Worm (Caenorhabditis elegans): Measurements from ENCODE around the gene Y49A3A.4.

The Y49A3A.4 gene

ce11 chrV:14358577-14358976 is at the start of gene Y49A3A.4:
Gene Y49A3A.4, minus strand, starts transcription at chrV:14358890.
- no peak for TF ChIP-seq hnd-1 (tag; optimal IDR thresholded peaks at IDR 0.05)
- no peak for TF ChIP-seq ceh-13 (GFP tag; optimal IDR thresholded peaks at IDR 0.05)
- no peak for TF ChIP-seq tra-4 (tag; optimal IDR thresholded peaks at IDR 0.05)
- no peak for TF ChIP-seq hmbx-1 (tag; optimal IDR thresholded peaks at IDR 0.05)
- TF ChIP-seq ama-1 (optimal IDR thresholded peaks at IDR 0.05): no peak
- TF ChIP-seq hmg-4 (GFP tag; optimal IDR thresholded peaks at IDR 0.05): no peak
- TF ChIP-seq tbx-37 (GFP tag; conservative IDR thresholded peaks at IDR 0.05): no peak
- no peak for TF ChIP-seq aly-1 (tag; optimal IDR thresholded peaks at IDR 0.05)
- no peak for TF ChIP-seq tbx-11 (GFP tag; IDR thresholded peaks at IDR 0.05)
- TF ChIP-seq ceh-36 (tag; optimal IDR thresholded peaks at IDR 0.05): no peak
- no peak for TF ChIP-seq pes-1 (GFP tag; IDR thresholded peaks at IDR 0.05)
- no peak for TF ChIP-seq flt-1 (GFP tag; IDR thresholded peaks at IDR 0.05)
- TF ChIP-seq sea-1 (GFP tag; conservative IDR thresholded peaks at IDR 0.05): no peak
- TF ChIP-seq scrt-1 (GFP tag; IDR thresholded peaks at IDR 0.05): no peak
- no peak for TF ChIP-seq F13C5.2 (tag; optimal IDR thresholded peaks at IDR 0.05)
- no peak for TF ChIP-seq ets-7 (tag; optimal IDR thresholded peaks at IDR 0.05)
- TF ChIP-seq B0310.2 (tag; optimal IDR thresholded peaks at IDR 0.05): no peak

- TF ChIP-seq aly-1 (tag; optimal IDR thresholded peaks at IDR 0.05) (no peak), hnd-1 (tag; optimal IDR thresholded peaks at IDR 0.05) (no peak), pes-1 (GFP tag; IDR thresholded peaks at IDR 0.05) (no peak), ets-7 (tag; optimal IDR thresholded peaks at IDR 0.05) (no peak), tbx-37 (GFP tag; conservative IDR thresholded peaks at IDR 0.05) (no peak), ceh-36 (tag; optimal IDR thresholded peaks at IDR 0.05) (no peak), scrt-1 (GFP tag; IDR thresholded peaks at IDR 0.05) (no peak), tbx-11 (GFP tag; IDR thresholded peaks at IDR 0.05) (no peak), sea-1 (GFP tag; conservative IDR thresholded peaks at IDR 0.05) (no peak), ceh-13 (GFP tag; optimal IDR thresholded peaks at IDR 0.05) (no peak), hmbx-1 (tag; optimal IDR thresholded peaks at IDR 0.05) (no peak)
Measured at ce11 chrV:14405647-14406046, 47.0 kb upstream of the Y49A3A.4 start.

- TF ChIP-seq hnd-1 (tag; optimal IDR thresholded peaks at IDR 0.05): no peak
- TF ChIP-seq pes-1 (GFP tag; IDR thresholded peaks at IDR 0.05): no peak
- no peak for TF ChIP-seq hmg-4 (GFP tag; optimal IDR thresholded peaks at IDR 0.05)
- no peak for TF ChIP-seq scrt-1 (GFP tag; IDR thresholded peaks at IDR 0.05)
- no peak for TF ChIP-seq tra-4 (tag; optimal IDR thresholded peaks at IDR 0.05)
- no peak for TF ChIP-seq B0310.2 (tag; optimal IDR thresholded peaks at IDR 0.05)
- no peak for TF ChIP-seq aly-1 (tag; optimal IDR thresholded peaks at IDR 0.05)
Measured at ce11 chrV:14396123-14396669, 37.5 kb upstream of the Y49A3A.4 start.

- TF ChIP-seq tra-4 (tag; optimal IDR thresholded peaks at IDR 0.05): no peak
- no peak for TF ChIP-seq ceh-13 (GFP tag; optimal IDR thresholded peaks at IDR 0.05)
- no peak for TF ChIP-seq tbx-11 (GFP tag; IDR thresholded peaks at IDR 0.05)
- no peak for TF ChIP-seq hnd-1 (tag; optimal IDR thresholded peaks at IDR 0.05)
- TF ChIP-seq B0310.2 (tag; optimal IDR thresholded peaks at IDR 0.05): no peak
- no peak for TF ChIP-seq ama-1 (optimal IDR thresholded peaks at IDR 0.05)
- no peak for TF ChIP-seq ets-7 (tag; optimal IDR thresholded peaks at IDR 0.05)
- no peak for TF ChIP-seq pes-1 (GFP tag; IDR thresholded peaks at IDR 0.05)
- no peak for TF ChIP-seq flt-1 (GFP tag; IDR thresholded peaks at IDR 0.05)
- TF ChIP-seq hmg-4 (GFP tag; optimal IDR thresholded peaks at IDR 0.05): no peak
- no peak for TF ChIP-seq hmbx-1 (tag; optimal IDR thresholded peaks at IDR 0.05)
- TF ChIP-seq sea-1 (GFP tag; conservative IDR thresholded peaks at IDR 0.05): no peak
- TF ChIP-seq aly-1 (tag; optimal IDR thresholded peaks at IDR 0.05): no peak
- no peak for TF ChIP-seq scrt-1 (GFP tag; IDR thresholded peaks at IDR 0.05)
- no peak for TF ChIP-seq ceh-36 (tag; optimal IDR thresholded peaks at IDR 0.05)
- no peak for TF ChIP-seq tbx-37 (GFP tag; conservative IDR thresholded peaks at IDR 0.05)
- TF ChIP-seq F13C5.2 (tag; optimal IDR thresholded peaks at IDR 0.05): no peak
Measured at ce11 chrV:14394743-14395142, 36.1 kb upstream of the Y49A3A.4 start, which contains the start of gene C15H11.13. Gene C15H11.13, plus strand, starts transcription at chrV:14395043.

ce11 chrV:14393504-14393903 is 34.8 kb upstream of the Y49A3A.4 start, which contains the start of gene C15H11.1:
Gene C15H11.1, plus strand, starts transcription at chrV:14393804.
- TF ChIP-seq hmbx-1 (tag; optimal IDR thresholded peaks at IDR 0.05): no peak
- no peak for TF ChIP-seq pes-1 (GFP tag; IDR thresholded peaks at IDR 0.05)
- TF ChIP-seq sea-1 (GFP tag; conservative IDR thresholded peaks at IDR 0.05): no peak
- TF ChIP-seq B0310.2 (tag; optimal IDR thresholded peaks at IDR 0.05): no peak
- no peak for TF ChIP-seq F13C5.2 (tag; optimal IDR thresholded peaks at IDR 0.05)
- no peak for TF ChIP-seq ceh-36 (tag; optimal IDR thresholded peaks at IDR 0.05)
- TF ChIP-seq aly-1 (tag; optimal IDR thresholded peaks at IDR 0.05): no peak
- no peak for TF ChIP-seq tbx-11 (GFP tag; IDR thresholded peaks at IDR 0.05)
- no peak for TF ChIP-seq ceh-13 (GFP tag; optimal IDR thresholded peaks at IDR 0.05)
- no peak for TF ChIP-seq hmg-4 (GFP tag; optimal IDR thresholded peaks at IDR 0.05)
- no peak for TF ChIP-seq flt-1 (GFP tag; IDR thresholded peaks at IDR 0.05)
- TF ChIP-seq ets-7 (tag; optimal IDR thresholded peaks at IDR 0.05): no peak
- TF ChIP-seq tbx-37 (GFP tag; conservative IDR thresholded peaks at IDR 0.05): no peak
- no peak for TF ChIP-seq tra-4 (tag; optimal IDR thresholded peaks at IDR 0.05)
- TF ChIP-seq hnd-1 (tag; optimal IDR thresholded peaks at IDR 0.05): no peak
- no peak for TF ChIP-seq scrt-1 (GFP tag; IDR thresholded peaks at IDR 0.05)
- no peak for TF ChIP-seq ama-1 (optimal IDR thresholded peaks at IDR 0.05)

- TF ChIP-seq flt-1 (GFP tag; IDR thresholded peaks at IDR 0.05) (no peak), F13C5.2 (tag; optimal IDR thresholded peaks at IDR 0.05) (no peak), tbx-11 (GFP tag; IDR thresholded peaks at IDR 0.05) (no peak), ama-1 (optimal IDR thresholded peaks at IDR 0.05) (no peak), tbx-37 (GFP tag; conservative IDR thresholded peaks at IDR 0.05) (no peak), aly-1 (tag; optimal IDR thresholded peaks at IDR 0.05) (no peak)
Measured at ce11 chrV:14391830-14392229, 33.1 kb upstream of the Y49A3A.4 start, which contains the start of gene C15H11.10. Gene C15H11.10, plus strand, starts transcription at chrV:14392130.

- no peak for TF ChIP-seq ceh-13 (GFP tag; optimal IDR thresholded peaks at IDR 0.05)
Measured at ce11 chrV:14380242-14380641, 21.6 kb upstream of the Y49A3A.4 start.

ce11 chrV:14378986-14379385 is 20.3 kb upstream of the Y49A3A.4 start, which contains the start of gene npr-43:
Gene npr-43, minus strand, starts transcription at chrV:14379086.
- TF ChIP-seq flt-1 (GFP tag; IDR thresholded peaks at IDR 0.05) (no peak), scrt-1 (GFP tag; IDR thresholded peaks at IDR 0.05) (no peak), pes-1 (GFP tag; IDR thresholded peaks at IDR 0.05) (no peak), ama-1 (optimal IDR thresholded peaks at IDR 0.05) (no peak), sea-1 (GFP tag; conservative IDR thresholded peaks at IDR 0.05) (no peak), tbx-11 (GFP tag; IDR thresholded peaks at IDR 0.05) (no peak), hmg-4 (GFP tag; optimal IDR thresholded peaks at IDR 0.05) (no peak), ceh-36 (tag; optimal IDR thresholded peaks at IDR 0.05) (no peak), ceh-13 (GFP tag; optimal IDR thresholded peaks at IDR 0.05) (no peak), B0310.2 (tag; optimal IDR thresholded peaks at IDR 0.05) (no peak), aly-1 (tag; optimal IDR thresholded peaks at IDR 0.05) (no peak), ets-7 (tag; optimal IDR thresholded peaks at IDR 0.05) (no peak), tbx-37 (GFP tag; conservative IDR thresholded peaks at IDR 0.05) (no peak), F13C5.2 (tag; optimal IDR thresholded peaks at IDR 0.05) (no peak), hnd-1 (tag; optimal IDR thresholded peaks at IDR 0.05) (no peak), hmbx-1 (tag; optimal IDR thresholded peaks at IDR 0.05) (no peak), tra-4 (tag; optimal IDR thresholded peaks at IDR 0.05) (no peak)

All from whole organism, early embryonic.